Fruit fly (Drosophila melanogaster) whole organism, adult: Measurements from ENCODE around the gene CG7182.

Source experiments
- CG12768 ChIP-seq: fragments of 200-800 bp; sonication (Bioruptor generic); optimal IDR thresholded peaks from 2 replicates; lab custom pipeline; 2017; ENCODE audit warnings: missing biosample characterization, missing genetic modification characterization, mild to moderate bottlenecking, moderate library complexity, missing genetic modification reagents
- Hr96 ChIP-seq: fragments of 200-800 bp; sonication (Bioruptor generic); optimal IDR thresholded peaks from 2 replicates; lab custom pipeline; 2016; ENCODE audit warnings: missing biosample characterization, missing genetic modification characterization
- cic ChIP-seq: fragments of 200-800 bp; sonication (Bioruptor generic); optimal IDR thresholded peaks from 2 replicates; lab custom pipeline; 2017; ENCODE audit warnings: missing biosample characterization, mild to moderate bottlenecking, missing genetic modification characterization, moderate library complexity
- kay ChIP-seq: fragments of 200-800 bp; sonication (Bioruptor generic); peaks from one replicate; lab custom pipeline; 2016; ENCODE audit warnings: missing biosample characterization, missing genetic modification characterization, borderline replicate concordance
- ovo ChIP-seq: fragments of 200-800 bp; sonication (Bioruptor generic); optimal IDR thresholded peaks from 2 replicates; lab custom pipeline; 2016; ENCODE audit warnings: missing biosample characterization, missing genetic modification characterization

DNA sequence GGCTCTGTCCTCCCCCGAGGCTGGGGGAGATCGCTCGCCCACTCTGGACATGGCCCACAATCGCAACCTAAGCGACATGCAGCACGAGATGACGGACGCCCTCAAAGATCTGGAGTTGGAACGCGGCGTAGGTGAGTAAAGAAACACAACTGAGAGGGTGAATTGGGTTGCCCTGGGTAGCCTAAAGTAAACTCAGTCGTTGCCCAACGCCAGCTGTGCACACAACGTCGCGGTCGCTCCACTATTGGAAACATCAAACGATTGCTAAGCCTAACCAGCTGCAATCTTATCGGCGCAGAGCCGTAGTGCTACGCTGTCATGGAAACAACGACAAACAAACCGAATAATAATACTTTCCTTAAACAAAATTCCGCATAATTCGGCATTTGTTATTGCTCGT is 1.2 kb upstream of the CG7182 start:
- TF ChIP-seq cic (GFP tag; lab: Kevin White, UChicago): no peak
- TF ChIP-seq Hr96 (GFP tag; lab: Kevin White, UChicago): no peak
- no peak for TF ChIP-seq kay (GFP tag; lab: Kevin White, UChicago)
- TF ChIP-seq ovo (GFP tag; lab: Kevin White, UChicago): no peak
- no peak for TF ChIP-seq CG12768
